Worm (Caenorhabditis elegans) whole organism, early embryonic: Measurements from ENCODE around the gene F13B6.2.

Experiments
- B0310.2 ChIP-seq: sonication (generic microtip); optimal IDR thresholded peaks from 2 replicates; lab custom pipeline; 2016; ENCODE audit warnings: mild to moderate bottlenecking, missing genetic modification characterization, missing compliant biosample characterization
- F13C5.2 ChIP-seq: sonication (generic microtip); optimal IDR thresholded peaks from 2 replicates; lab custom pipeline; 2017; ENCODE audit warnings: mild to moderate bottlenecking, missing genetic modification characterization, inconsistent platforms, missing compliant biosample characterization
- aly-1 ChIP-seq: sonication (generic microtip); optimal IDR thresholded peaks from 2 replicates; lab custom pipeline; 2016; ENCODE audit warnings: missing genetic modification characterization, missing compliant biosample characterization
- ama-1 ChIP-seq: fragments of 150-350 bp; optimal IDR thresholded peaks from 2 replicates; lab custom pipeline; 2014
- ceh-13 ChIP-seq: fragments of 200-800 bp; sonication (Bioruptor generic); optimal IDR thresholded peaks from 2 replicates; lab custom pipeline; 2018; ENCODE audit warnings: mild to moderate bottlenecking, missing genetic modification characterization, missing compliant biosample characterization
- ceh-36 ChIP-seq: sonication (generic microtip); optimal IDR thresholded peaks from 2 replicates; lab custom pipeline; 2016; ENCODE audit warnings: missing genetic modification characterization, inconsistent platforms, missing compliant biosample characterization
- ets-7 ChIP-seq: sonication (generic microtip); optimal IDR thresholded peaks from 2 replicates; lab custom pipeline; 2016; ENCODE audit warnings: missing genotype, missing genetic modification characterization, missing compliant biosample characterization
- flt-1 ChIP-seq: fragments of 200-800 bp; sonication (Bioruptor generic); IDR thresholded peaks from 2 replicates; pipeline ENCODE4 v1.3.6; 2022; ENCODE audit warnings: missing genetic modification characterization, missing compliant biosample characterization
- hmbx-1 ChIP-seq: sonication (generic microtip); optimal IDR thresholded peaks from 2 replicates; lab custom pipeline; 2016; ENCODE audit warnings: mild to moderate bottlenecking, missing genetic modification characterization, missing compliant biosample characterization
- hmg-4 ChIP-seq: fragments of 200-800 bp; sonication (Bioruptor generic); optimal IDR thresholded peaks from 2 replicates; lab custom pipeline; 2018; ENCODE audit warnings: mild to moderate bottlenecking, missing genetic modification characterization, missing compliant biosample characterization
- hnd-1 ChIP-seq: sonication (generic microtip); optimal IDR thresholded peaks from 2 replicates; lab custom pipeline; 2016; ENCODE audit warnings: missing genetic modification characterization, missing compliant biosample characterization
- pes-1 ChIP-seq: fragments of 200-800 bp; sonication (Bioruptor generic); IDR thresholded peaks from 2 replicates; pipeline ENCODE4 v1.3.6; 2022; ENCODE audit warnings: missing genetic modification reagents, missing genetic modification characterization, missing compliant biosample characterization
- scrt-1 ChIP-seq: fragments of 200-800 bp; sonication (Bioruptor generic); IDR thresholded peaks from 2 replicates; pipeline ENCODE4 v1.3.6; 2022; ENCODE audit warnings: missing genetic modification characterization, missing compliant biosample characterization
- sea-1 ChIP-seq: fragments of 200-800 bp; sonication (Bioruptor generic); conservative IDR thresholded peaks from 2 replicates; pipeline ENCODE4 v1.3.6; 2022; ENCODE audit warnings: missing genetic modification characterization, missing compliant biosample characterization
- tbx-11 ChIP-seq: fragments of 200-800 bp; sonication (Bioruptor generic); IDR thresholded peaks from 2 replicates; pipeline ENCODE4 v1.3.6; 2022; ENCODE audit warnings: missing genetic modification characterization, missing compliant biosample characterization
- tbx-37 ChIP-seq: fragments of 200-800 bp; sonication (Bioruptor generic); conservative IDR thresholded peaks from 2 replicates; pipeline ENCODE4 v1.3.6; 2022; ENCODE audit warnings: missing genetic modification reagents, missing genetic modification characterization, missing compliant biosample characterization
- tra-4 ChIP-seq: sonication (generic microtip); optimal IDR thresholded peaks from 2 replicates; lab custom pipeline; 2017; ENCODE audit warnings: missing genetic modification characterization, missing compliant biosample characterization

F13B6.2 gene

DNA sequence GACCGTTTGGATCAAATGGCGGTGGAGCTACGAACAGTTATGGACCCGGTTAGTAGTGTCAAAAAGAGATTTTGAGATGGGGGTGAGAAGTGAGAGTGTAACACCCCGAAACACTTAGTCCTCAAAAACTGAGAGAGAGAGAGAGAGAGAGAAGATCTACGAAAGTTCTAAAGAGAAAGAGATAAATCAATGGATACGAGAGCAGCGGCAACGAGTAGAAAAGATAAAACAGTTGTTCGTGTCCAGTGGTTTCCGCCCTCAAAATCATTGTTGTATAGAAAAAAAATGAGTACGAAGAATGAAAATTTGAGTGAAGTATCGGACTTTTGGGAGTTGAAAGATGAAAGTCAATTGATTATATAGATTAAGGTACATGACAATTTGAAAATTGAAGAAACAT, 31.1 kb downstream of the F13B6.2 start:
- TF ChIP-seq ceh-13 (GFP tag; lab: Kevin White, UChicago) (no peak), tra-4 (tag; lab: Kevin White, UChicago) (no peak), ets-7 (tag; lab: Kevin White, UChicago) (no peak), flt-1 (GFP tag; lab: Robert Waterston, UW) (no peak), F13C5.2 (no peak), tbx-11 (GFP tag; lab: Robert Waterston, UW) (no peak), scrt-1 (GFP tag; lab: Robert Waterston, UW) (no peak), pes-1 (GFP tag; lab: Robert Waterston, UW) (no peak), hmg-4 (GFP tag; lab: Kevin White, UChicago) (no peak), B0310.2 (tag; lab: Kevin White, UChicago) (no peak)

- TF ChIP-seq ama-1 (lab: Kevin White, UChicago), result no peak
- no peak for TF ChIP-seq aly-1 (tag; lab: Kevin White, UChicago)
- no peak for TF ChIP-seq hmg-4 (GFP tag; lab: Kevin White, UChicago)
- no peak for TF ChIP-seq tra-4 (tag; lab: Kevin White, UChicago)
- no peak for TF ChIP-seq tbx-11 (GFP tag; lab: Robert Waterston, UW)
- no peak for TF ChIP-seq ets-7 (tag; lab: Kevin White, UChicago)
- no peak for TF ChIP-seq ceh-13 (GFP tag; lab: Kevin White, UChicago)
- no peak for TF ChIP-seq hnd-1
- no peak for TF ChIP-seq flt-1 (GFP tag; lab: Robert Waterston, UW)
- TF ChIP-seq scrt-1 (GFP tag; lab: Robert Waterston, UW), result no peak
- TF ChIP-seq pes-1 (GFP tag; lab: Robert Waterston, UW), result no peak
- TF ChIP-seq ceh-36, result no peak
- TF ChIP-seq tbx-37 (GFP tag; lab: Robert Waterston, UW), result no peak
- no peak for TF ChIP-seq hmbx-1 (tag; lab: Kevin White, UChicago)
Measured at ce11 chrIV:7428347-7428746, 31.8 kb downstream of the F13B6.2 start.

- TF ChIP-seq hnd-1 (no peak), scrt-1 (GFP tag; lab: Robert Waterston, UW) (no peak), ceh-13 (GFP tag; lab: Kevin White, UChicago) (no peak), ceh-36 (no peak), tra-4 (tag; lab: Kevin White, UChicago) (no peak), F13C5.2 (no peak), hmbx-1 (tag; lab: Kevin White, UChicago) (no peak)
Measured at ce11 chrIV:7426055-7426454, 34.1 kb downstream of the F13B6.2 start.

ce11 chrIV:7424198-7424597, 35.9 kb downstream of the F13B6.2 start, which contains the start of gene unc-82:
Gene unc-82 (plus strand): TSS chrIV:7424498.
- TF ChIP-seq B0310.2 (tag; lab: Kevin White, UChicago), result no peak
- no peak for TF ChIP-seq hnd-1
- TF ChIP-seq tbx-11 (GFP tag; lab: Robert Waterston, UW), result no peak
- no peak for TF ChIP-seq aly-1 (tag; lab: Kevin White, UChicago)
- no peak for TF ChIP-seq pes-1 (GFP tag; lab: Robert Waterston, UW)
- no peak for TF ChIP-seq ets-7 (tag; lab: Kevin White, UChicago)
- TF ChIP-seq flt-1 (GFP tag; lab: Robert Waterston, UW), result no peak
- no peak for TF ChIP-seq sea-1 (GFP tag; lab: Robert Waterston, UW)
- no peak for TF ChIP-seq tra-4 (tag; lab: Kevin White, UChicago)
- no peak for TF ChIP-seq ama-1 (lab: Kevin White, UChicago)
- TF ChIP-seq hmbx-1 (tag; lab: Kevin White, UChicago), result no peak
- no peak for TF ChIP-seq hmg-4 (GFP tag; lab: Kevin White, UChicago)
- no peak for TF ChIP-seq scrt-1 (GFP tag; lab: Robert Waterston, UW)

DNA sequence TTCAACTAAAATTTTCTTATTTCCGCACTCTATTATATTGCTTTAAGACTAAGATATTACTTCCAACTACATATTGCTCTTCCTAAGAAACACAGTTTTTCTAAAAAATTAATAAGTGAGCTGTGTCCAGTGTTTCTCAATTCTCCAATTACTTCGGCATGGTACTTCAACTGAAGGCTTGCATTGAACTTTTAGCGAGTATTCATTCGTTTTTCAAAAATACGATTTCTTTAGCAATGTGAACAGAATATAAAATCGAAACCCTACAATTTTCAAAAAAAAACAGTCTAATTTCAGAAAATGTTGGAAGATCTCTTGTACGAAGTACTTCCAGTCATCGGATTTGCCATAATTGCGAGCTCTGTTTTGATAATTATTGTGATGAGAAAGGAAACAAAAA, 39.2 kb downstream of the F13B6.2 start, which contains the start of gene srtx-1:
Gene srtx-1, plus strand, starts transcription at position 301 of the 400 bp plus-strand sequence.
- TF ChIP-seq F13C5.2 (no peak), hnd-1 (no peak), hmg-4 (GFP tag; lab: Kevin White, UChicago) (no peak), pes-1 (GFP tag; lab: Robert Waterston, UW) (no peak), ceh-36 (no peak), tbx-11 (GFP tag; lab: Robert Waterston, UW) (no peak), tra-4 (tag; lab: Kevin White, UChicago) (no peak), tbx-37 (GFP tag; lab: Robert Waterston, UW) (no peak), ceh-13 (GFP tag; lab: Kevin White, UChicago) (no peak), scrt-1 (GFP tag; lab: Robert Waterston, UW) (no peak), sea-1 (GFP tag; lab: Robert Waterston, UW) (no peak), ets-7 (tag; lab: Kevin White, UChicago) (no peak)

- TF ChIP-seq pes-1 (GFP tag; lab: Robert Waterston, UW), result no peak
- no peak for TF ChIP-seq sea-1 (GFP tag; lab: Robert Waterston, UW)
- TF ChIP-seq ama-1 (lab: Kevin White, UChicago), result no peak
- TF ChIP-seq aly-1 (tag; lab: Kevin White, UChicago), result no peak
- no peak for TF ChIP-seq scrt-1 (GFP tag; lab: Robert Waterston, UW)
- TF ChIP-seq tbx-37 (GFP tag; lab: Robert Waterston, UW), result no peak
- no peak for TF ChIP-seq ceh-13 (GFP tag; lab: Kevin White, UChicago)
- no peak for TF ChIP-seq ets-7 (tag; lab: Kevin White, UChicago)
- TF ChIP-seq hmg-4 (GFP tag; lab: Kevin White, UChicago), result no peak
Measured at ce11 chrIV:7418818-7419217, 41.3 kb downstream of the F13B6.2 start, which contains the start of gene B0496.6. Gene B0496.6 (plus strand): TSS chrIV:7419118.

DNA sequence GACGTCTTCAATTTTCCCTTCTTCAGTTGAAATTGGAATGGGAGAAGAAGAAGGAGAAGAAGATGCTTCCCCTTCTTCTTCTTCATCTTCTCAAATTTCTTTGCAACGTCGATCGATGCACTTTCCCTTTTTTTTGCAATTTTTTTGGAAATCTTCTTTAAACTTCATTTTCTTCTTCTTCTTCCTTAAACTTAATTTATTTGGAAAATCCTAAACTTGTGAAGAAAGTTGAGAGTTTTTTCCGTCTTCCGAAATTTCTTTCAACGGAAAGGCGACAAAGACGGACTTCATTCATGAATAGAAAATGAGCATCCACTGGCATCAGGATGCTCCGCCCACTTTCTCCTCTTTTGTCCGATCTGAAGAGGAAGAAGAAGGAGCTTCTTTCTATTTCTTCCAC, 46.0 kb downstream of the F13B6.2 start:
- no peak for TF ChIP-seq hnd-1
- TF ChIP-seq tbx-11 (GFP tag; lab: Robert Waterston, UW), result no peak
- TF ChIP-seq F13C5.2, result no peak
- TF ChIP-seq ceh-36, result no peak
- TF ChIP-seq scrt-1 (GFP tag; lab: Robert Waterston, UW), result no peak
- TF ChIP-seq flt-1 (GFP tag; lab: Robert Waterston, UW), result no peak
- no peak for TF ChIP-seq hmg-4 (GFP tag; lab: Kevin White, UChicago)
- TF ChIP-seq ceh-13 (GFP tag; lab: Kevin White, UChicago), result no peak
- no peak for TF ChIP-seq hmbx-1 (tag; lab: Kevin White, UChicago)
- no peak for TF ChIP-seq tra-4 (tag; lab: Kevin White, UChicago)
- TF ChIP-seq tbx-37 (GFP tag; lab: Robert Waterston, UW), result no peak
- TF ChIP-seq ama-1 (lab: Kevin White, UChicago), result no peak
- TF ChIP-seq aly-1 (tag; lab: Kevin White, UChicago), result no peak
- no peak for TF ChIP-seq sea-1 (GFP tag; lab: Robert Waterston, UW)
